Fruit fly (Drosophila melanogaster) whole organism, embryonic: Measurements from ENCODE around the gene CG44000.

Source experiments
- BEAF-32 ChIP-seq: fragments of 200-800 bp; sonication (Bioruptor generic); optimal IDR thresholded peaks from 3 replicates; lab custom pipeline; 2017; ENCODE audit warnings: missing biosample characterization, missing genetic modification characterization, mild to moderate bottlenecking, moderate library complexity, missing genetic modification reagents
- Bgb ChIP-seq: fragments of 200-800 bp; sonication (Bioruptor generic); IDR thresholded peaks from 2 replicates; pipeline ENCODE4 v1.3.6; 2022; ENCODE audit warnings: missing biosample characterization, missing genetic modification characterization; ENCODE audit not compliant: partially characterized antibody
- Bteb2 ChIP-seq: fragments of 200-800 bp; sonication (Bioruptor generic); optimal IDR thresholded peaks from 2 replicates; lab custom pipeline; 2016; ENCODE audit warnings: missing biosample characterization, missing genetic modification characterization
- CG10147 ChIP-seq: fragments of 200-800 bp; sonication (Bioruptor generic); optimal IDR thresholded peaks from 2 replicates; lab custom pipeline; 2019; ENCODE audit warnings: missing biosample characterization, mild to moderate bottlenecking, missing genetic modification characterization, moderate library complexity
- CG13123 ChIP-seq: fragments of 200-800 bp; sonication (Bioruptor generic); optimal IDR thresholded peaks from 2 replicates; lab custom pipeline; 2016; ENCODE audit warnings: missing biosample characterization, missing genetic modification characterization
- CG13894 ChIP-seq: fragments of 200-800 bp; sonication (Bioruptor generic); optimal IDR thresholded peaks from 3 replicates; lab custom pipeline; 2018; ENCODE audit warnings: missing biosample characterization, mild to moderate bottlenecking, missing genetic modification characterization, moderate library complexity
- CG1832 ChIP-seq: fragments of 200-800 bp; sonication (Bioruptor generic); optimal IDR thresholded peaks from 2 replicates; lab custom pipeline; 2017; ENCODE audit warnings: missing biosample characterization, mild to moderate bottlenecking, missing genetic modification characterization, inconsistent platforms
- CG30403 ChIP-seq: fragments of 200-800 bp; sonication (Bioruptor generic); optimal IDR thresholded peaks from 3 replicates; lab custom pipeline; 2016; ENCODE audit warnings: missing biosample characterization, missing genetic modification characterization
- CG31441 ChIP-seq: fragments of 200-800 bp; sonication (Bioruptor generic); IDR thresholded peaks from 2 replicates; pipeline ENCODE4 v1.3.6; 2022; ENCODE audit warnings: missing biosample characterization, missing genetic modification characterization
- CG3163 ChIP-seq: fragments of 200-800 bp; sonication (Bioruptor generic); optimal IDR thresholded peaks from 3 replicates; lab custom pipeline; 2016; ENCODE audit warnings: missing biosample characterization, missing genetic modification characterization
- CG32767 ChIP-seq: fragments of 200-800 bp; sonication (Bioruptor generic); IDR thresholded peaks from 2 replicates; pipeline ENCODE4 v1.3.6; 2022; ENCODE audit warnings: missing biosample characterization, missing genetic modification characterization
- CG34422 ChIP-seq: fragments of 200-800 bp; sonication (Bioruptor generic); IDR thresholded peaks from 3 replicates; pipeline ENCODE4 v1.3.6; 2022; ENCODE audit warnings: missing biosample characterization, missing genetic modification characterization
- CG42726 ChIP-seq: fragments of 200-800 bp; sonication (Bioruptor generic); IDR thresholded peaks from 2 replicates; pipeline ENCODE4 v1.3.6; 2022; ENCODE audit warnings: missing biosample characterization, missing genetic modification characterization; ENCODE audit not compliant: partially characterized antibody
- CG6854 ChIP-seq: fragments of 200-800 bp; sonication (Bioruptor generic); optimal IDR thresholded peaks from 3 replicates; lab custom pipeline; 2017; ENCODE audit warnings: missing biosample characterization, mild to moderate bottlenecking, missing genetic modification characterization
- CG7745 ChIP-seq: fragments of 200-800 bp; sonication (Bioruptor generic); optimal IDR thresholded peaks from 2 replicates; lab custom pipeline; 2018; ENCODE audit warnings: missing biosample characterization, mild to moderate bottlenecking, missing genetic modification characterization, moderate library complexity
- CG7963 ChIP-seq: fragments of 200-800 bp; sonication (Bioruptor generic); IDR thresholded peaks from 3 replicates; pipeline ENCODE4 v1.3.6; 2022; ENCODE audit warnings: missing biosample characterization, missing genetic modification characterization; ENCODE audit not compliant: partially characterized antibody
- CG7987 ChIP-seq: fragments of 200-800 bp; sonication (Bioruptor generic); optimal IDR thresholded peaks from 2 replicates; lab custom pipeline; 2018; ENCODE audit warnings: missing biosample characterization, mild to moderate bottlenecking, missing genetic modification characterization, moderate library complexity
- CG8089 ChIP-seq: fragments of 200-800 bp; sonication (Bioruptor generic); optimal IDR thresholded peaks from 3 replicates; lab custom pipeline; 2016; ENCODE audit warnings: missing biosample characterization, missing genetic modification characterization
- CG9437 ChIP-seq: fragments of 200-800 bp; sonication (Bioruptor generic); optimal IDR thresholded peaks from 2 replicates; lab custom pipeline; 2018; ENCODE audit warnings: missing biosample characterization, mild to moderate bottlenecking, missing genetic modification characterization
- CG9727 ChIP-seq: fragments of 200-800 bp; sonication (Bioruptor generic); optimal IDR thresholded peaks from 3 replicates; lab custom pipeline; 2017; ENCODE audit warnings: missing biosample characterization, mild to moderate bottlenecking, missing genetic modification characterization
- CG9797 ChIP-seq: fragments of 200-800 bp; sonication (Bioruptor generic); optimal IDR thresholded peaks from 3 replicates; lab custom pipeline; 2018; ENCODE audit warnings: missing biosample characterization, mild to moderate bottlenecking, missing genetic modification characterization
- Dbx ChIP-seq: fragments of 200-800 bp; sonication (Bioruptor generic); IDR thresholded peaks from 3 replicates; pipeline ENCODE4 v1.3.6; 2022; ENCODE audit warnings: missing biosample characterization, missing genetic modification characterization
- Dek ChIP-seq: fragments of 200-800 bp; sonication (Bioruptor generic); optimal IDR thresholded peaks from 3 replicates; lab custom pipeline; 2019; ENCODE audit warnings: missing biosample characterization, mild to moderate bottlenecking, missing genetic modification characterization, moderate library complexity
- Dfd ChIP-seq, 2 experiments: fragments of >200 bp; optimal IDR thresholded peaks; 2 replicates each; lab custom pipeline; 2017; ENCODE audit warnings: missing biosample characterization in 2 of 2, missing genetic modification characterization in 2 of 2
- Dip2 ChIP-seq: fragments of 200-800 bp; sonication (Bioruptor generic); IDR thresholded peaks from 2 replicates; pipeline ENCODE4 v1.3.6; 2022; ENCODE audit warnings: missing biosample characterization, missing genetic modification characterization
- Dll ChIP-seq: fragments of 200-800 bp; sonication (Bioruptor generic); IDR thresholded peaks from 4 replicates; pipeline ENCODE4 v1.3.6; 2022; ENCODE audit warnings: missing biosample characterization, missing genetic modification characterization; ENCODE audit not compliant: partially characterized antibody
- H2.0 ChIP-seq: fragments of 200-800 bp; sonication (Bioruptor generic); IDR thresholded peaks from 2 replicates; pipeline ENCODE4 v1.3.6; 2022; ENCODE audit warnings: missing biosample characterization, missing genetic modification characterization
- HmgD ChIP-seq: fragments of 200-800 bp; sonication (Bioruptor generic); optimal IDR thresholded peaks from 3 replicates; lab custom pipeline; 2016; ENCODE audit warnings: missing biosample characterization, missing genetic modification characterization
- Hmx ChIP-seq: fragments of 200-800 bp; sonication (Bioruptor generic); optimal IDR thresholded peaks from 2 replicates; lab custom pipeline; 2016; ENCODE audit warnings: missing biosample characterization, missing genetic modification characterization
- MESR4 ChIP-seq: fragments of 200-800 bp; sonication (Bioruptor generic); optimal IDR thresholded peaks from 2 replicates; lab custom pipeline; 2018; ENCODE audit warnings: missing biosample characterization, mild to moderate bottlenecking, missing genetic modification characterization, moderate library complexity
- NfI ChIP-seq: fragments of 200-800 bp; sonication (Bioruptor generic); optimal IDR thresholded peaks from 3 replicates; lab custom pipeline; 2018; ENCODE audit warnings: missing biosample characterization, mild to moderate bottlenecking, missing genetic modification characterization, moderate library complexity
- YL-1 ChIP-seq: fragments of 200-800 bp; sonication (Bioruptor generic); optimal IDR thresholded peaks from 3 replicates; lab custom pipeline; 2017; ENCODE audit warnings: missing biosample characterization, mild to moderate bottlenecking, missing genetic modification characterization
- cato ChIP-seq: fragments of 200-800 bp; sonication (Bioruptor generic); optimal IDR thresholded peaks from 2 replicates; lab custom pipeline; 2016; ENCODE audit warnings: missing biosample characterization, missing genetic modification characterization, borderline replicate concordance
- chif ChIP-seq, 2 experiments: fragments of 200-800 bp; sonication (Bioruptor generic); optimal IDR thresholded peaks; 3 replicates each; lab custom pipeline; 2016; ENCODE audit warnings: missing biosample characterization in 2 of 2, missing genetic modification characterization in 2 of 2
- dm ChIP-seq: fragments of 200-800 bp; sonication (Bioruptor generic); optimal IDR thresholded peaks from 3 replicates; lab custom pipeline; 2016; ENCODE audit warnings: missing biosample characterization, missing genetic modification characterization
- emc ChIP-seq: fragments of 200-800 bp; sonication (Bioruptor generic); optimal IDR thresholded peaks from 2 replicates; lab custom pipeline; 2016; ENCODE audit warnings: missing biosample characterization, missing genetic modification characterization
- ems ChIP-seq: fragments of 200-800 bp; sonication (Bioruptor generic); optimal IDR thresholded peaks from 3 replicates; lab custom pipeline; 2016; ENCODE audit warnings: missing biosample characterization, missing genetic modification characterization
- gcm2 ChIP-seq: fragments of 200-800 bp; sonication (Bioruptor generic); optimal IDR thresholded peaks from 2 replicates; lab custom pipeline; 2016; ENCODE audit warnings: missing biosample characterization, missing genetic modification characterization
- gt ChIP-seq: fragments of 200-800 bp; sonication (Bioruptor generic); IDR thresholded peaks from 2 replicates; pipeline ENCODE4 v1.3.6; 2022; ENCODE audit warnings: missing biosample characterization, missing genetic modification characterization
- klu ChIP-seq: fragments of 200-800 bp; sonication (Bioruptor generic); IDR thresholded peaks from 2 replicates; pipeline ENCODE4 v1.3.6; 2022; ENCODE audit warnings: missing biosample characterization, missing genetic modification characterization
- lab ChIP-seq: fragments of 200-800 bp; sonication (Bioruptor generic); optimal IDR thresholded peaks from 3 replicates; lab custom pipeline; 2017; ENCODE audit warnings: missing biosample characterization, missing genetic modification characterization, mild to moderate bottlenecking, moderate library complexity, missing genetic modification reagents
- pita ChIP-seq: fragments of 200-800 bp; sonication (Bioruptor generic); optimal IDR thresholded peaks from 2 replicates; lab custom pipeline; 2017; ENCODE audit warnings: missing biosample characterization, mild to moderate bottlenecking, missing genetic modification characterization
- slp2 ChIP-seq: fragments of 200-800 bp; sonication (Bioruptor generic); optimal IDR thresholded peaks from 2 replicates; lab custom pipeline; 2016; ENCODE audit warnings: missing biosample characterization, missing genetic modification characterization
- tna ChIP-seq: fragments of 200-800 bp; sonication (Bioruptor generic); IDR thresholded peaks from 2 replicates; pipeline ENCODE4 v1.3.6; 2022; ENCODE audit warnings: missing biosample characterization, missing genetic modification characterization; ENCODE audit not compliant: partially characterized antibody
- toy ChIP-seq: fragments of 200-800 bp; sonication (Bioruptor generic); IDR thresholded peaks from 2 replicates; pipeline ENCODE4 v1.3.6; 2022; ENCODE audit warnings: missing biosample characterization, missing genetic modification characterization
- ttk ChIP-seq: fragments of 200-800 bp; sonication (Bioruptor generic); IDR thresholded peaks from 2 replicates; pipeline ENCODE4 v2.1.2; 2022; ENCODE audit warnings: missing biosample characterization, missing genetic modification characterization
- tup ChIP-seq: fragments of 200-800 bp; sonication (Bioruptor generic); optimal IDR thresholded peaks from 2 replicates; lab custom pipeline; 2016; ENCODE audit warnings: missing biosample characterization, mild to moderate bottlenecking, missing genetic modification characterization, moderate library complexity
- unpg ChIP-seq: fragments of 200-800 bp; sonication (Bioruptor generic); optimal IDR thresholded peaks from 3 replicates; lab custom pipeline; 2018; ENCODE audit warnings: missing biosample characterization, mild to moderate bottlenecking, missing genetic modification characterization, moderate library complexity
- zfh2 ChIP-seq: fragments of 200-800 bp; sonication (Bioruptor generic); optimal IDR thresholded peaks from 2 replicates; lab custom pipeline; 2016; ENCODE audit warnings: missing biosample characterization, missing genetic modification characterization

The CG44000 gene

DNA sequence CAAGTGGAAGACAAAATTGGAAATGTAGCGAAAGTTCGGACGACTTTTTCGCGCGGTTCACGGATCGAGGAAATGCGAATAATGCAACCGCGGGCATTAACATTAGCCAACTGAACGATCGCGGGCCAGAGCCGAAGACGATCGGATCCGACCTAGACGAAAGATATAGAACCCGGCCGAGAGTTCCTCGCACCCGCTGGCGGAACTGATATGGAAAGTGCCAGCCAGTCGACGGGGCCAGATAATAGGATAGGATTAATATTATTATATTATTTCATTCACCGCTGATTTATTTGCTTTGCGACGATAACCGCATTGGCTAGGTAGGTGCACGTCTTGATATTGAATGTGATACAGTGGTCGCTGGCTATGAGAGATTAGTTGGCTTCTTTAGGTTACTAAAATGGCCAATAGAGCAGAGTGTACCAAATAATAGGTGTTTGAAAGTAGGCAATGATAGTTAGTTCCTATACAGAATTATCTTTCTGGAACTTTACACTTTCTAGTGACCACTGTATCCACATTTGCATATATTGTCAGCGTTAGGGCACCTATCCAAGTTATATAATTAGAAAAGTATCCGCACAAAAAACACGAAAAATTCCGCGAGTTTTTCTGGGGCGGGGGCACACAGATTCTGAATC is 43.6 kb upstream of the CG44000 start (continued):
- TF ChIP-seq Bgb (GFP tag; lab: Robert Waterston, UW) (no peak), CG30403 (GFP tag; lab: Kevin White, UChicago) (peak; percentile 49), CG3163 (GFP tag; lab: Kevin White, UChicago) (no peak), CG34422 (GFP tag; lab: Robert Waterston, UW) (peak; percentile 74; the same call in 2 of the 3 replicates), emc (GFP tag; lab: Kevin White, UChicago) (peak; percentile 39), gcm2 (no peak), CG1832 (GFP tag; lab: Kevin White, UChicago) (no peak), MESR4 (GFP tag; lab: Kevin White, UChicago) (no peak), CG8089 (GFP tag; lab: Kevin White, UChicago) (no peak), Dfd (GFP tag; optimal IDR thresholded peaks at IDR 0.05; lab: Kevin White, UChicago) (no peak), gt (peak; percentile 50; the same call in 1 of the 2 replicates), CG9727 (GFP tag; lab: Kevin White, UChicago) (peak; percentile 67), Dip2 (GFP tag; lab: Robert Waterston, UW) (no peak), CG42726 (no peak), toy (GFP tag; lab: Robert Waterston, UW) (no peak), Dbx (GFP tag; lab: Robert Waterston, UW) (no peak; the same call in 1 of the 3 replicates), slp2 (GFP tag; lab: Kevin White, UChicago) (peak; percentile 56), CG13123 (GFP tag; lab: Kevin White, UChicago) (peak; percentile 20), Dll (GFP tag; lab: Robert Waterston, UW) (no peak), H2.0 (GFP tag; lab: Robert Waterston, UW) (peak; percentile 63), Hmx (GFP tag; lab: Kevin White, UChicago) (peak; percentile 26), tup (GFP tag; lab: Kevin White, UChicago) (peak; percentile 42), HmgD (no peak), Dek (peak; percentile 42), CG32767 (peak; percentile 47; the same call in 1 of the 2 replicates), dm (no peak), CG7745 (tag; lab: Kevin White, UChicago) (no peak), Bteb2 (GFP tag; lab: Kevin White, UChicago) (peak; percentile 54), CG9797 (GFP tag; lab: Kevin White, UChicago) (no peak), unpg (GFP tag; lab: Kevin White, UChicago) (peak; percentile 73), BEAF-32 (GFP tag; lab: Kevin White, UChicago) (no peak), CG6854 (GFP tag; lab: Kevin White, UChicago) (peak; percentile 36), CG13894 (tag; lab: Kevin White, UChicago) (peak; percentile 33), chif (GFP tag; optimal IDR thresholded peaks at IDR 0.05; lab: Kevin White, UChicago) (peak; percentile 50 to 67), CG31441 (GFP tag; lab: Robert Waterston, UW) (peak; percentile 54; the same call in 1 of the 2 replicates), ems (peak; percentile 61), zfh2 (GFP tag; lab: Kevin White, UChicago) (peak; percentile 46), tna (GFP tag; lab: Robert Waterston, UW) (no peak), CG7963 (no peak), ttk (GFP tag; lab: Robert Waterston, UW) (peak; percentile 72; the same call in 1 of the 2 replicates), YL-1 (no peak), CG10147 (GFP tag; lab: Kevin White, UChicago) (peak; percentile 41), CG9437 (no peak), CG7987 (no peak), cato (GFP tag; lab: Kevin White, UChicago) (peak; percentile 7), lab (peak; percentile 87), klu (GFP tag; lab: Robert Waterston, UW) (0 out of 2 replicates have a peak, but pooled peaks have one; percentile 47), pita (no peak), NfI (GFP tag; lab: Kevin White, UChicago) (peak; percentile 67)
